Fruit fly (Drosophila melanogaster) whole organism, embryonic: Measurements from ENCODE around the gene ph-p.

Experiments
- CG10366 ChIP-seq: fragments of 200-800 bp; sonication (Bioruptor generic); IDR thresholded peaks from 2 replicates; pipeline ENCODE4 v1.3.6; 2022; ENCODE audit warnings: missing biosample characterization, missing genetic modification characterization
- CG10543 ChIP-seq: fragments of 200-800 bp; sonication (Bioruptor generic); optimal IDR thresholded peaks from 3 replicates; lab custom pipeline; 2017; ENCODE audit warnings: missing biosample characterization, mild to moderate bottlenecking, missing genetic modification characterization, moderate library complexity
- CG11085 ChIP-seq: fragments of 200-800 bp; sonication (Bioruptor generic); IDR thresholded peaks from 2 replicates; pipeline ENCODE4 v1.3.6; 2022; ENCODE audit warnings: missing biosample characterization, missing genetic modification characterization
- CG12219 ChIP-seq: fragments of 200-800 bp; sonication (Bioruptor generic); optimal IDR thresholded peaks from 3 replicates; lab custom pipeline; 2018; ENCODE audit warnings: missing biosample characterization, mild to moderate bottlenecking, missing genetic modification characterization
- CG12391 ChIP-seq: fragments of 200-800 bp; sonication (Bioruptor generic); optimal IDR thresholded peaks from 3 replicates; lab custom pipeline; 2018; ENCODE audit warnings: missing biosample characterization, mild to moderate bottlenecking, missing genetic modification characterization, moderate library complexity
- CG13287 ChIP-seq: fragments of 200-800 bp; sonication (Bioruptor generic); IDR thresholded peaks from 2 replicates; pipeline ENCODE4 v1.3.6; 2022; ENCODE audit warnings: missing biosample characterization, missing genetic modification characterization; ENCODE audit not compliant: partially characterized antibody
- CG13296 ChIP-seq: fragments of 200-800 bp; sonication (Bioruptor generic); optimal IDR thresholded peaks from 3 replicates; lab custom pipeline; 2018; ENCODE audit warnings: missing biosample characterization, mild to moderate bottlenecking, missing genetic modification characterization
- CG13775 ChIP-seq: fragments of 200-800 bp; sonication (Bioruptor generic); optimal IDR thresholded peaks from 3 replicates; lab custom pipeline; 2017; ENCODE audit warnings: missing biosample characterization, mild to moderate bottlenecking, missing genetic modification characterization
- CG14667 ChIP-seq: fragments of 200-800 bp; sonication (Bioruptor generic); IDR thresholded peaks from 2 replicates; pipeline ENCODE4 v1.3.6; 2022; ENCODE audit warnings: missing biosample characterization, missing genetic modification characterization
- CG16779 ChIP-seq: fragments of 200-800 bp; sonication (Bioruptor generic); IDR thresholded peaks from 2 replicates; pipeline ENCODE4 v1.3.6; 2022; ENCODE audit warnings: missing biosample characterization, missing genetic modification characterization
- CG16813 ChIP-seq: fragments of 200-800 bp; sonication (Bioruptor generic); IDR thresholded peaks from 3 replicates; pipeline ENCODE4 v1.3.6; 2022; ENCODE audit warnings: missing biosample characterization, missing genetic modification characterization; ENCODE audit not compliant: partially characterized antibody
- CG2120 ChIP-seq: fragments of 200-800 bp; sonication (Bioruptor generic); optimal IDR thresholded peaks from 3 replicates; lab custom pipeline; 2016; ENCODE audit warnings: missing biosample characterization, missing genetic modification characterization
- CG31365 ChIP-seq: fragments of 200-800 bp; sonication (Bioruptor generic); optimal IDR thresholded peaks from 2 replicates; lab custom pipeline; 2018; ENCODE audit warnings: missing biosample characterization, mild to moderate bottlenecking, missing genetic modification characterization
- CG42726 ChIP-seq: fragments of 200-800 bp; sonication (Bioruptor generic); IDR thresholded peaks from 2 replicates; pipeline ENCODE4 v1.3.6; 2022; ENCODE audit warnings: missing biosample characterization, missing genetic modification characterization; ENCODE audit not compliant: partially characterized antibody
- CG4730 ChIP-seq: fragments of 200-800 bp; sonication (Bioruptor generic); IDR thresholded peaks from 2 replicates; pipeline ENCODE4 v1.3.6; 2022; ENCODE audit warnings: missing biosample characterization, missing genetic modification characterization
- CG5953 ChIP-seq: fragments of 200-800 bp; sonication (Bioruptor generic); IDR thresholded peaks from 2 replicates; pipeline ENCODE4 v1.3.6; 2022; ENCODE audit warnings: missing biosample characterization, missing genetic modification characterization
- CG6254 ChIP-seq: fragments of 200-800 bp; sonication (Bioruptor generic); optimal IDR thresholded peaks from 3 replicates; lab custom pipeline; 2017; ENCODE audit warnings: mild to moderate bottlenecking, missing biosample characterization, missing genetic modification reagents, missing genetic modification characterization
- CG7786 ChIP-seq: fragments of 200-800 bp; sonication (Bioruptor generic); optimal IDR thresholded peaks from 2 replicates; lab custom pipeline; 2016; ENCODE audit warnings: missing biosample characterization, missing genetic modification characterization
- CoRest ChIP-seq: fragments of 200-800 bp; sonication (Bioruptor generic); optimal IDR thresholded peaks from 3 replicates; lab custom pipeline; 2018; ENCODE audit warnings: missing biosample characterization, mild to moderate bottlenecking, missing genetic modification characterization, moderate library complexity
- Dbx ChIP-seq: fragments of 200-800 bp; sonication (Bioruptor generic); IDR thresholded peaks from 3 replicates; pipeline ENCODE4 v1.3.6; 2022; ENCODE audit warnings: missing biosample characterization, missing genetic modification characterization
- Dip3 ChIP-seq: fragments of 200-800 bp; sonication (Bioruptor generic); optimal IDR thresholded peaks from 3 replicates; lab custom pipeline; 2016; ENCODE audit warnings: missing biosample characterization, missing genetic modification characterization
- E2f1 ChIP-seq: fragments of 200-800 bp; sonication (Bioruptor generic); IDR thresholded peaks from 2 replicates; pipeline ENCODE4 v1.3.6; 2022; ENCODE audit warnings: missing biosample characterization, missing genetic modification characterization
- HLHmδ ChIP-seq: fragments of 200-800 bp; sonication (Bioruptor generic); optimal IDR thresholded peaks from 2 replicates; lab custom pipeline; 2018; ENCODE audit warnings: missing biosample characterization, mild to moderate bottlenecking, missing genetic modification characterization, moderate library complexity
- Jarid2 ChIP-seq: fragments of 200-800 bp; sonication (Bioruptor generic); optimal IDR thresholded peaks from 3 replicates; lab custom pipeline; 2017; ENCODE audit warnings: mild to moderate bottlenecking, missing biosample characterization, missing genetic modification reagents, missing genetic modification characterization
- NK7.1 ChIP-seq: fragments of 200-800 bp; sonication (Bioruptor generic); optimal IDR thresholded peaks from 3 replicates; lab custom pipeline; 2016; ENCODE audit warnings: missing biosample characterization, missing genetic modification characterization
- Rx ChIP-seq: fragments of 200-800 bp; sonication (Bioruptor generic); IDR thresholded peaks from 2 replicates; pipeline ENCODE4 v1.3.6; 2022; ENCODE audit warnings: missing biosample characterization, missing genetic modification characterization
- Sry-δ ChIP-seq: fragments of 200-800 bp; sonication (Bioruptor generic); optimal IDR thresholded peaks from 2 replicates; lab custom pipeline; 2016; ENCODE audit warnings: missing biosample characterization, missing genetic modification characterization
- Stat92E ChIP-seq, 3 experiments: fragments of >200 bp in 2 of 3; fragments of 200-800 bp in 1 of 3; sonication (Bioruptor generic) in 1 of 3; optimal IDR thresholded peaks; 2 replicates each; lab custom pipeline; 2017 to 2019; ENCODE audit warnings: missing biosample characterization in 3 of 3, missing genetic modification characterization in 3 of 3, mild to moderate bottlenecking in 1 of 3, moderate library complexity in 1 of 3
- amos ChIP-seq: fragments of 200-800 bp; sonication (Bioruptor generic); IDR thresholded peaks from 2 replicates; pipeline ENCODE4 v1.3.6; 2022; ENCODE audit warnings: missing biosample characterization, missing genetic modification characterization; ENCODE audit not compliant: partially characterized antibody
- ase ChIP-seq: fragments of 200-800 bp; sonication (Bioruptor generic); IDR thresholded peaks from 3 replicates; pipeline ENCODE4 v1.3.6; 2022; ENCODE audit warnings: missing biosample characterization, missing genetic modification characterization
- bab2 ChIP-seq: fragments of 200-800 bp; sonication (Bioruptor generic); optimal IDR thresholded peaks from 2 replicates; lab custom pipeline; 2016; ENCODE audit warnings: missing biosample characterization, missing genetic modification characterization
- bcd ChIP-seq: fragments of 200-800 bp; sonication (Bioruptor generic); optimal IDR thresholded peaks from 2 replicates; lab custom pipeline; 2017; ENCODE audit warnings: missing biosample characterization, mild to moderate bottlenecking, missing genetic modification characterization
- cas ChIP-seq: fragments of 200-800 bp; sonication (Bioruptor generic); IDR thresholded peaks from 2 replicates; pipeline ENCODE4 v1.3.6; 2022; ENCODE audit warnings: missing biosample characterization, missing genetic modification characterization
- dysf ChIP-seq: fragments of 200-800 bp; sonication (Bioruptor generic); IDR thresholded peaks from 3 replicates; pipeline ENCODE4 v1.3.6; 2022; ENCODE audit warnings: missing biosample characterization, missing genetic modification characterization
- fru ChIP-seq: fragments of >200 bp; optimal IDR thresholded peaks from 2 replicates; lab custom pipeline; 2017
- fu2 ChIP-seq: fragments of 200-800 bp; sonication (Bioruptor generic); optimal IDR thresholded peaks from 2 replicates; lab custom pipeline; 2016; ENCODE audit warnings: missing biosample characterization, missing genetic modification characterization
- gce ChIP-seq: fragments of 200-800 bp; sonication (Bioruptor generic); IDR thresholded peaks from 3 replicates; pipeline ENCODE4 v1.3.6; 2022; ENCODE audit warnings: missing biosample characterization, missing genetic modification characterization
- gt ChIP-seq: fragments of 200-800 bp; sonication (Bioruptor generic); IDR thresholded peaks from 2 replicates; pipeline ENCODE4 v1.3.6; 2022; ENCODE audit warnings: missing biosample characterization, missing genetic modification characterization
- mirr ChIP-seq: fragments of 200-800 bp; sonication (Bioruptor generic); optimal IDR thresholded peaks from 3 replicates; lab custom pipeline; 2018; ENCODE audit warnings: missing biosample characterization, mild to moderate bottlenecking, missing genetic modification characterization
- nmo ChIP-seq: fragments of 200-800 bp; sonication (Bioruptor generic); optimal IDR thresholded peaks from 2 replicates; lab custom pipeline; 2018; ENCODE audit warnings: missing biosample characterization, mild to moderate bottlenecking, missing genetic modification characterization, moderate library complexity
- onecut ChIP-seq: fragments of 200-800 bp; sonication (Bioruptor generic); IDR thresholded peaks from 2 replicates; pipeline ENCODE4 v1.3.6; 2022; ENCODE audit warnings: missing biosample characterization, missing genetic modification characterization
- otp ChIP-seq: fragments of 200-800 bp; sonication (Bioruptor generic); IDR thresholded peaks from 3 replicates; pipeline ENCODE4, ENCODE4 v1.3.6; 2022; ENCODE audit warnings: missing biosample characterization, missing genetic modification characterization
- pum ChIP-seq: fragments of 200-800 bp; sonication (Bioruptor generic); optimal IDR thresholded peaks from 2 replicates; lab custom pipeline; 2016; ENCODE audit warnings: missing biosample characterization, missing genetic modification characterization
- sens-2 ChIP-seq: fragments of 200-800 bp; sonication (Bioruptor generic); IDR thresholded peaks from 2 replicates; pipeline ENCODE4 v1.3.6; 2022; ENCODE audit warnings: missing biosample characterization, missing genetic modification characterization
- sim ChIP-seq: fragments of 200-800 bp; sonication (Bioruptor generic); IDR thresholded peaks from 2 replicates; pipeline ENCODE4 v1.3.6; 2022; ENCODE audit warnings: missing biosample characterization, missing genetic modification characterization
- slbo ChIP-seq: fragments of 200-800 bp; sonication (Bioruptor generic); IDR thresholded peaks from 2 replicates; pipeline ENCODE4 v1.3.6; 2022; ENCODE audit warnings: missing biosample characterization, missing genetic modification characterization
- sna ChIP-seq: fragments of 200-800 bp; sonication (Bioruptor generic); IDR thresholded peaks from 2 replicates; pipeline ENCODE4 v1.3.6; 2022; ENCODE audit warnings: missing biosample characterization, missing genetic modification characterization; ENCODE audit not compliant: partially characterized antibody
- ssp ChIP-seq: fragments of 200-800 bp; sonication (Bioruptor generic); IDR thresholded peaks from 2 replicates; pipeline ENCODE4 v1.3.6; 2022; ENCODE audit warnings: missing biosample characterization, missing genetic modification characterization
- stwl ChIP-seq: fragments of 200-800 bp; sonication (Bioruptor generic); optimal IDR thresholded peaks from 3 replicates; lab custom pipeline; 2018; ENCODE audit warnings: missing biosample characterization, mild to moderate bottlenecking, missing genetic modification characterization, moderate library complexity
- sug ChIP-seq: fragments of 200-800 bp; optimal IDR thresholded peaks from 2 replicates; lab custom pipeline; 2019; ENCODE audit warnings: missing biosample characterization, mild to moderate bottlenecking, missing genetic modification characterization, moderate library complexity
- trem ChIP-seq: fragments of 200-800 bp; optimal IDR thresholded peaks from 3 replicates; lab custom pipeline; 2019; ENCODE audit warnings: missing biosample characterization, mild to moderate bottlenecking, missing genetic modification characterization, moderate library complexity
- usp ChIP-seq: fragments of >200 bp; optimal IDR thresholded peaks from 2 replicates; lab custom pipeline; 2017; ENCODE audit warnings: missing biosample characterization, missing genetic modification characterization

Gene ph-p

DNA sequence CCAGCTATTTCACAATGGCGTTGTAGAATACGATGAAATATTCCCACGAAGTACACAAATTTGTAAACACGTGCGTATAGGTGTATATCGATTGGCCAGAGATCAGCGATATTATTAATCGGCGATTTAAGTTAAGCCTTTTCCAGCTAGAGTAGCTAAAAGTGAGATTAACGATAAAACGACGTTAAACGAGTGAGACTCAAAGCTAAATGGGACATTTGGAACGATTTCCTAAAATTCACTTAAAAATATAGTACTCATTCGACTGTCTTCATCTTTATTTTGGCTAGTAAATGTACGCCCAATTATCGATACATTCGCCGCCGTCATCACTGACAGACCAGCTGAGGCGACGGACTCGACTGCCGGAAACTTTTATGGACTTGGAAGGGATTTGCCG is 46.4 kb upstream of the ph-p start, which contains the start of the genes Nmd3 and CG17776 (continued):
- TF ChIP-seq gce (GFP tag; lab: Robert Waterston, UW) (no peak), ssp (GFP tag; lab: Robert Waterston, UW) (no peak), CG12219 (GFP tag; lab: Kevin White, UChicago) (no peak), CG10366 (no peak), CG14667 (no peak), CG31365 (tag; lab: Kevin White, UChicago) (no peak), usp (GFP tag; lab: Kevin White, UChicago) (no peak), nmo (peak; percentile 39), sim (GFP tag; lab: Robert Waterston, UW) (no peak), CG13296 (no peak), CG13287 (GFP tag; lab: Robert Waterston, UW) (peak; percentile 82), CG4730 (GFP tag; lab: Robert Waterston, UW) (no peak), bab2 (GFP tag; lab: Kevin White, UChicago) (no peak), Stat92E (GFP tag; optimal IDR thresholded peaks at IDR 0.05; lab: Kevin White, UChicago) (no peak), bcd (GFP tag; lab: Kevin White, UChicago) (peak; percentile 33), Dbx (peak; percentile 36; the same call in 1 of the 3 replicates), stwl (peak; percentile 7), CG10543 (GFP tag; lab: Kevin White, UChicago) (no peak), CG16813 (GFP tag; lab: Robert Waterston, UW) (peak; percentile 74), E2f1 (GFP tag; lab: Robert Waterston, UW) (no peak), HLHmδ (GFP tag; lab: Kevin White, UChicago) (no peak), pum (GFP tag; lab: Kevin White, UChicago) (no peak), mirr (GFP tag; lab: Kevin White, UChicago) (no peak), fru (lab: Kevin White, UChicago) (no peak), Jarid2 (GFP tag; lab: Kevin White, UChicago) (no peak), CoRest (no peak), Dip3 (GFP tag; lab: Kevin White, UChicago) (no peak), CG7786 (GFP tag; lab: Kevin White, UChicago) (peak; percentile 17), dysf (GFP tag; lab: Robert Waterston, UW) (no peak), cas (GFP tag; lab: Robert Waterston, UW) (no peak), fu2 (GFP tag; lab: Kevin White, UChicago) (no peak), amos (peak; percentile 47; the same call in 1 of the 2 replicates), gt (GFP tag; lab: Robert Waterston, UW) (no peak), Sry-δ (peak; percentile 73), CG42726 (no peak), otp (GFP tag; lab: Robert Waterston, UW) (no peak), CG6254 (GFP tag; lab: Kevin White, UChicago) (peak; percentile 40), NK7.1 (GFP tag; lab: Kevin White, UChicago) (no peak), CG12391 (tag; lab: Kevin White, UChicago) (peak; percentile 30), CG2120 (GFP tag; lab: Kevin White, UChicago) (peak; percentile 35), ase (no peak), CG16779 (GFP tag; lab: Robert Waterston, UW) (no peak), CG11085 (GFP tag; lab: Robert Waterston, UW) (no peak), sens-2 (GFP tag; lab: Robert Waterston, UW) (no peak), slbo (no peak), onecut (GFP tag; lab: Robert Waterston, UW) (0 out of 2 replicates have a peak, but pooled peaks have one; percentile 6), sug (tag; lab: Kevin White, UChicago) (peak; percentile 45), CG13775 (GFP tag; lab: Kevin White, UChicago) (no peak), sna (GFP tag; lab: Robert Waterston, UW) (peak; percentile 77), Rx (GFP tag; lab: Robert Waterston, UW) (no peak), CG5953 (GFP tag; lab: Robert Waterston, UW) (no peak), trem (tag; lab: Kevin White, UChicago) (peak; percentile 43)
